Worm (Caenorhabditis elegans): ENCODE measurements around the gene nhr-8.

DNA sequence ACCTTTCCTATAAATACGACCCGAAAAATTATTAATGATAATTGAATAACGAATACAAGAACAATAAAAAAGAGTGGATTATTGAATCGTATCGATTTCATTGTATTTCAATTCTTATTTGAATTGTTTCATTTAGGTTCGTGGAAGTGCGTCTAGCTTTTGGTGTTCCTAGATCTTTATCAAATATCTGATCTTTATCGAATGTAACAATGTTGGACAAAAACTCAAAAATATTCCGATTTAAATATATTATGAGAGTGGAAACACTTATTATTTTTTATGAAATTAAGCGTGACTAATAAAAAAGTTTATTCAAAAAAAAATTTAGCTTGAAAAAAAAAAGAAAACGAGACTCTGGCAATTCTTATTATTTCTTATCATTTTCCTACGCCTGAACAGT, 21.2 kb downstream of the nhr-8 start, which contains the start of the genes C50F7.9 and C50F7.3:
- no peak for TF ChIP-seq nhr-28 (tag; optimal IDR thresholded peaks at IDR 0.05)
- no peak for TF ChIP-seq lin-15B (tag; optimal IDR thresholded peaks at IDR 0.05)
- no peak for TF ChIP-seq ztf-11 (tag; optimal IDR thresholded peaks at IDR 0.05)
- TF ChIP-seq ceh-82 (tag; optimal IDR thresholded peaks at IDR 0.05) = no peak

Data from whole organism, L3 larva.